Worm (Caenorhabditis elegans) whole organism, mixed stage, embryonic: ENCODE data around the gene C16C10.13.

ENCODE experiments used
- M03D4.4 ChIP-seq: sonication (generic microtip); optimal IDR thresholded peaks from 2 replicates; lab custom pipeline; 2017; ENCODE audit warnings: mild to moderate bottlenecking, missing genetic modification characterization, missing compliant biosample characterization
- bed-3 ChIP-seq: fragments of 200-800 bp; sonication (Bioruptor generic); optimal IDR thresholded peaks from 3 replicates; lab custom pipeline; 2018; ENCODE audit warnings: mild to moderate bottlenecking, missing genetic modification characterization, moderate library complexity, missing compliant biosample characterization
- blmp-1 ChIP-seq: fragments of 150-350 bp; optimal IDR thresholded peaks from 2 replicates; lab custom pipeline; 2014; ENCODE audit warnings: missing biosample characterization, missing genetic modification characterization
- ceh-39 ChIP-seq: fragments of 150-350 bp; optimal IDR thresholded peaks from 2 replicates; lab custom pipeline; 2014; ENCODE audit warnings: missing biosample characterization, missing genetic modification characterization
- ceh-43 ChIP-seq: fragments of 200-800 bp; sonication (Bioruptor generic); optimal IDR thresholded peaks from 2 replicates; lab custom pipeline; 2018; ENCODE audit warnings: mild to moderate bottlenecking, missing genetic modification characterization, moderate library complexity, missing compliant biosample characterization
- ceh-83 ChIP-seq: fragments of 200-800 bp; sonication (Bioruptor generic); optimal IDR thresholded peaks from 2 replicates; lab custom pipeline; 2018; ENCODE audit warnings: mild to moderate bottlenecking, missing genetic modification characterization, missing compliant biosample characterization
- ces-1 ChIP-seq: fragments of 150-350 bp; optimal IDR thresholded peaks from 2 replicates; lab custom pipeline; 2014; ENCODE audit warnings: missing biosample characterization, missing genetic modification reagents, missing genetic modification characterization
- cnd-1 ChIP-seq: fragments of 200-800 bp; sonication (Bioruptor generic); optimal IDR thresholded peaks from 2 replicates; lab custom pipeline; 2018; ENCODE audit warnings: mild to moderate bottlenecking, missing genetic modification characterization, missing compliant biosample characterization
- drap-1 ChIP-seq: fragments of 200-800 bp; sonication (Bioruptor generic); optimal IDR thresholded peaks from 3 replicates; lab custom pipeline; 2018; ENCODE audit warnings: mild to moderate bottlenecking, missing genetic modification characterization, missing compliant biosample characterization
- elt-1 ChIP-seq: sonication (generic microtip); optimal IDR thresholded peaks from 2 replicates; lab custom pipeline; 2017; ENCODE audit warnings: missing genetic modification characterization, mild to moderate bottlenecking, missing compliant biosample characterization, antibody characterized with exemption, moderate library complexity, borderline replicate concordance; ENCODE audit not compliant: insufficient read depth
- elt-3 ChIP-seq: fragments of 150-350 bp; optimal IDR thresholded peaks from 2 replicates; lab custom pipeline; 2014; ENCODE audit warnings: missing biosample characterization, missing genetic modification characterization
- flh-1 ChIP-seq: fragments of 200-800 bp; sonication (Bioruptor generic); optimal IDR thresholded peaks from 2 replicates; lab custom pipeline; 2018; ENCODE audit warnings: mild to moderate bottlenecking, missing genetic modification characterization, moderate library complexity, missing compliant biosample characterization
- ham-2 ChIP-seq: fragments of 200-800 bp; sonication (Bioruptor generic); optimal IDR thresholded peaks from 2 replicates; lab custom pipeline; 2018; ENCODE audit warnings: mild to moderate bottlenecking, missing genetic modification characterization, missing compliant biosample characterization
- hlh-1 ChIP-seq: fragments of 150-350 bp; optimal IDR thresholded peaks from 2 replicates; lab custom pipeline; 2014; ENCODE audit warnings: missing biosample characterization, missing genetic modification reagents, missing genetic modification characterization
- lsy-2 ChIP-seq: fragments of 150-350 bp; optimal IDR thresholded peaks from 2 replicates; lab custom pipeline; 2014; ENCODE audit warnings: missing biosample characterization, missing genetic modification characterization
- mab-5 ChIP-seq: fragments of 150-350 bp; optimal IDR thresholded peaks from 2 replicates; lab custom pipeline; 2014; ENCODE audit warnings: missing biosample characterization, missing genetic modification characterization
- mep-1 ChIP-seq: fragments of 150-350 bp; optimal IDR thresholded peaks from 2 replicates; lab custom pipeline; 2017; ENCODE audit warnings: missing biosample characterization, missing genetic modification reagents, missing genetic modification characterization, inconsistent platforms
- mls-2 ChIP-seq: sonication (generic microtip); optimal IDR thresholded peaks from 2 replicates; lab custom pipeline; 2016; ENCODE audit warnings: mild to moderate bottlenecking, missing genetic modification characterization, moderate library complexity, missing compliant biosample characterization
- nhr-12 ChIP-seq: fragments of 150-350 bp; optimal IDR thresholded peaks from 2 replicates; lab custom pipeline; 2014; ENCODE audit warnings: missing biosample characterization, missing genetic modification characterization
- nhr-2 ChIP-seq: fragments of 150-350 bp; optimal IDR thresholded peaks from 2 replicates; lab custom pipeline; 2014; ENCODE audit warnings: missing biosample characterization, missing genetic modification characterization
- nhr-237 ChIP-seq: fragments of 150-350 bp; optimal IDR thresholded peaks from 2 replicates; lab custom pipeline; 2014; ENCODE audit warnings: missing biosample characterization, missing genetic modification characterization
- nhr-28 ChIP-seq: fragments of 150-350 bp; optimal IDR thresholded peaks from 2 replicates; lab custom pipeline; 2014; ENCODE audit warnings: missing biosample characterization, missing genetic modification characterization
- nhr-76 ChIP-seq: sonication (generic microtip); optimal IDR thresholded peaks from 2 replicates; lab custom pipeline; 2017; ENCODE audit warnings: missing biosample characterization, missing genetic modification characterization
- pha-4 ChIP-seq: fragments of 150-350 bp; optimal IDR thresholded peaks from 2 replicates; lab custom pipeline; 2018; ENCODE audit warnings: missing biosample characterization, missing genetic modification reagents, missing genetic modification characterization
- sem-2 ChIP-seq: fragments of 200-800 bp; sonication (Bioruptor generic); optimal IDR thresholded peaks from 2 replicates; lab custom pipeline; 2018; ENCODE audit warnings: mild to moderate bottlenecking, missing genetic modification characterization, missing compliant biosample characterization
- snpc-4 ChIP-seq: fragments of 150-350 bp; optimal IDR thresholded peaks from 2 replicates; lab custom pipeline; 2014; ENCODE audit warnings: missing biosample characterization, missing genetic modification characterization
- sptf-1 ChIP-seq: sonication (generic microtip); optimal IDR thresholded peaks from 2 replicates; lab custom pipeline; 2017; ENCODE audit warnings: mild to moderate bottlenecking, missing genetic modification characterization, moderate library complexity, missing compliant biosample characterization
- tbx-8 ChIP-seq: fragments of 200-800 bp; sonication (Bioruptor generic); optimal IDR thresholded peaks from 2 replicates; lab custom pipeline; 2018; ENCODE audit warnings: mild to moderate bottlenecking, missing genetic modification characterization, moderate library complexity, missing compliant biosample characterization
- unc-120 ChIP-seq: sonication (generic microtip); optimal IDR thresholded peaks from 2 replicates; lab custom pipeline; 2017; ENCODE audit warnings: missing genetic modification characterization, missing compliant biosample characterization; ENCODE audit not compliant: poor library complexity, severe bottlenecking
- unc-39 ChIP-seq: fragments of 150-350 bp; optimal IDR thresholded peaks from 2 replicates; lab custom pipeline; 2014; ENCODE audit warnings: missing biosample characterization, missing genetic modification characterization
- unc-62 ChIP-seq: fragments of 150-350 bp; optimal IDR thresholded peaks from 2 replicates; lab custom pipeline; 2014; ENCODE audit warnings: missing biosample characterization, missing genetic modification reagents, missing genetic modification characterization
- zip-8 ChIP-seq: fragments of 150-350 bp; optimal IDR thresholded peaks from 2 replicates; lab custom pipeline; 2014; ENCODE audit warnings: missing biosample characterization, missing genetic modification characterization
- ztf-11 ChIP-seq: fragments of 150-350 bp; optimal IDR thresholded peaks from 2 replicates; lab custom pipeline; 2014; ENCODE audit warnings: missing biosample characterization, missing genetic modification characterization

Gene C16C10.13

DNA sequence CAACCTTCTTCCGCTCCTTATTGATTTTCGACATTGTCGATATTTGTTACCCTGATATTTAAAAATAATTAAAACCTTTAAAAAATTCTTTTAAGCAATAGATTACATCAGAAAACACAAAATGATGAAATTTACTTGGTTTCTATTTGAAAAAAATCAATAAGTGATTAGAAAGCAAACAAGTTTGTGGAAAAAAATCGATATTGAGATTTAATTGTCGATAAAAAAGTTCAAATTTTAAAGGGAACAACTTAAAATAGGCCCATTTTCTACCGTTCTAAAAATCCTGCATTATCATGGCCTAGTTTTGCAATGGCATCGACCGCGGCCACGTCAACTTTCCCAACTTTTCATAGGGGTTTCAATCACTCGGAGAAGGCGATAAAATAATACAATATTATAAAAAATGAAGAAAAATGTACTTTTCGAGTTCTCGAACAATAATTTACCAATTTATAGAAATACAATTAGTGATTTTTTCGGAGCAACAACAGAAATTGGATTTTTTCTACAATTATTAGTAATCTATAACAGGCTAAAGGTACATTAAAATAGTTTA lies 10.6 kb downstream of the C16C10.13 start, which contains the start of gene lars-1:
Gene lars-1 (minus strand): TSS at position 51 of the 559 bp plus-strand sequence.
- TF ChIP-seq flh-1 = no peak
- TF ChIP-seq nhr-76 (tag; lab: Kevin White, UChicago) = no peak

DNA sequence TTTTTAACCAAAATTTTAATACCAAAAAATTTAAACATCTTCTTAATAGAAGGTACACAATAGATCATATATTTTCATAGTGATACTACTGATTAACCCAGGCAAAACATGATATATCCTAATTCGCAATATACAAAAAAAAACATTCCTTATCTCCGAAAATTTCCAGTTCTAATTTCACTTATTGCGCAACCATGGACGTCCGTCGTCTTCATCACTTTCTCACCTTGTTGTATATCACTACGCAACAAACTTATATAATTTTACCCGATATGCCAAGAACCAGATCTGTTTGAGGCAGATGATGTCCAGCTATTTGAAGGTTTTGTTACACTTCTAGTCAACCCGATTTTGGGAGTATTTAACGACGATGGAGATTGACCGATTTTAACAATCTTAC lies 11.6 kb downstream of the C16C10.13 start, which contains the start of gene R74.2:
Gene R74.2 (plus strand): TSS at position 316 of the 400 bp plus-strand sequence.
- TF ChIP-seq hlh-1 (no peak), blmp-1 (tag; lab: Kevin White, UChicago) (peak; percentile 81), elt-3 (peak; percentile 77), tbx-8 (GFP tag; lab: Kevin White, UChicago) (no peak), pha-4 (tag; lab: Kevin White, UChicago) (no peak), ceh-39 (tag; lab: Kevin White, UChicago) (no peak), unc-39 (tag; lab: Kevin White, UChicago) (no peak), nhr-28 (tag; lab: Kevin White, UChicago) (no peak), ces-1 (no peak), snpc-4 (tag; lab: Kevin White, UChicago) (no peak), zip-8 (tag; lab: Kevin White, UChicago) (peak; percentile 84), ham-2 (GFP tag; lab: Kevin White, UChicago) (no peak), unc-62 (GFP tag; lab: Kevin White, UChicago) (peak; percentile 20), nhr-2 (tag; lab: Kevin White, UChicago) (no peak), mep-1 (tag; lab: Kevin White, UChicago) (no peak), lsy-2 (tag; lab: Kevin White, UChicago) (no peak)

DNA sequence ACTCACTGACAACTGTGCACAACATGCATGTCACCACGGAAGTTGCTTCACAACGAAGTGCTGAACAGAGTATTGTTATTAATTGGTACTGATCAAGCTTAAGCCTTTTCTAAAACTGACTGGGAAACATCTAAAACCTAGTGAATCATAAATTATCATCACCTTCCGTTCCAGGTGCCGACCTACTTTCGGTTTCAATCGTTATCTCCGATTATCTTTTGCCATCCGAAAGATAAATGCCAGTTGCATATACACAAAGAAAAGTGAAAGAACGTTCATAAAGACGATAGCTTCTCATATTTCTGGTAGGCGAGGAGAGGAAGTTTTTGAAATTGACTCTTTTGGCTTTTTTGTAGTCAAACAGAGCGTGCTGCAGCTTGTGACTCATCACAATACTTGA lies 13.4 kb downstream of the C16C10.13 start:
- TF ChIP-seq ztf-11 (no peak), nhr-28 (tag; lab: Kevin White, UChicago) (no peak), ceh-83 (GFP tag; lab: Kevin White, UChicago) (no peak), lsy-2 (tag; lab: Kevin White, UChicago) (no peak), elt-1 (tag; lab: Kevin White, UChicago) (peak; percentile 74), sem-2 (GFP tag; lab: Kevin White, UChicago) (no peak), zip-8 (tag; lab: Kevin White, UChicago) (no peak), mab-5 (no peak), ham-2 (GFP tag; lab: Kevin White, UChicago) (peak; percentile 15), cnd-1 (tag; lab: Kevin White, UChicago) (no peak), drap-1 (no peak), blmp-1 (tag; lab: Kevin White, UChicago) (peak; percentile 92), ceh-43 (GFP tag; lab: Kevin White, UChicago) (no peak), snpc-4 (tag; lab: Kevin White, UChicago) (no peak), unc-120 (no peak), ceh-39 (tag; lab: Kevin White, UChicago) (no peak), nhr-237 (tag; lab: Kevin White, UChicago) (no peak), elt-3 (peak; percentile 88), sptf-1 (tag; lab: Kevin White, UChicago) (no peak), unc-62 (GFP tag; lab: Kevin White, UChicago) (peak; percentile 0)

DNA sequence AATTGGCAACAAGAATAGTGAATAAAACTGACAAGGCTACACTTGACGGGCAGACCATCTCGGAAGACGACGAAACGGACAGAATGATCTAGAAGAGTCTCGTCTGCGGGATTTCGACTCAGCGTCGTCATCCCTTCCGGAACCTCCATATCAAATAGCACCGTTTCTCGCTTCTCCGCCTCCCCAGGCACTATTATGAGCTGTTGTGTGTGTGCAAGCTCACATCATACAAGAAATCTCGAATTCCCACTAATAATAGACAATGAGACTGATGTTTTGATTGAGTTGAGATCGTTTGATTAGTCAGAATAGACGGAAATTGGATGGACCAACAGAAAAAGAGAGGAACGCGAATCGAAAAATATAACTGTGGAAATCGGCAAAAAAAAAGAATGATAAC lies 14.0 kb downstream of the C16C10.13 start, which contains the start of gene spp-28:
Gene spp-28 (minus strand): TSS at position 101 of the 400 bp plus-strand sequence.
- TF ChIP-seq M03D4.4 (no peak), sptf-1 (tag; lab: Kevin White, UChicago) (no peak), cnd-1 (tag; lab: Kevin White, UChicago) (no peak), snpc-4 (tag; lab: Kevin White, UChicago) (no peak), ham-2 (GFP tag; lab: Kevin White, UChicago) (no peak), unc-39 (tag; lab: Kevin White, UChicago) (no peak), bed-3 (GFP tag; lab: Kevin White, UChicago) (no peak), ceh-83 (GFP tag; lab: Kevin White, UChicago) (no peak), ceh-39 (tag; lab: Kevin White, UChicago) (no peak), tbx-8 (GFP tag; lab: Kevin White, UChicago) (no peak), mep-1 (tag; lab: Kevin White, UChicago) (no peak), mab-5 (no peak), sem-2 (GFP tag; lab: Kevin White, UChicago) (no peak), nhr-12 (tag; lab: Kevin White, UChicago) (no peak), nhr-237 (tag; lab: Kevin White, UChicago) (no peak), lsy-2 (tag; lab: Kevin White, UChicago) (no peak), mls-2 (no peak)
- TF ChIP-seq, all 35 proteins: peak for 0
